Fruit fly (Drosophila melanogaster): Measurements from ENCODE around the gene DIP-gamma.

DIP-gamma gene

DNA sequence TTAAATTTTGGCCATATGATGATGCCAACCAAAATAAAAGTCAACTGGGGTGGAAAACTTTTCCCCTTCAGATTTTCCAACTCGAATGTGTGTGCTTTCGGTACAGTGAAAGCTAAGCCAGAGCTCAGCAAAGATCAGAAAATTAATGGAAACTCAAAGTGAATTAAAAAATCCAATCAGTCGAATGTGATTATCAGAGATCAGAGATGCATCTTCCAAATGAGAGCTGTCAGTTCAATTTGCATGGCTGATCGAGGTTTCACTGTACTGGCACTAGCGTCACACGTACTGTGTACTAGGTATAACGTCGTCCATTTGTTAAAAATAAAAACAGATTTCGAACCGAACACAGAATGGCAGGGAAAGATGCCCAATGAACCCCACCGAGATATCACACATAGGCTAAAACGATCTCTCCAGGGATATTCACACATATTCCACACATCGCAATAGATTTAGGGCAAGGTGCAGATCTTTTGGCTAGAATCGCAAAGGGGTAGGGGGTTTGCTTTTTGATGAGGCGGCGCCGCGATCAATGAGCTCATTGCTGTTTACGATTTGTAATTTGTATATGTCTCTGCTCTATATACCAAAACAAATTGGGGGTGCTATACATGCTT is 65.2 kb downstream of the DIP-gamma start (continued):
- peak; percentile 63 for TF ChIP-seq Myb (GFP tag; optimal IDR thresholded peaks at IDR 0.05)
- peak; percentile 84 to 88 for TF ChIP-seq dpn (GFP tag; optimal IDR thresholded peaks at IDR 0.05)
- TF ChIP-seq dm (GFP tag; optimal IDR thresholded peaks at IDR 0.05), result peak; percentile 11
- peak; percentile 60 for TF ChIP-seq CG4404 (GFP tag; IDR thresholded peaks at IDR 0.05)
- TF ChIP-seq Oaz (GFP tag; IDR thresholded peaks at IDR 0.05), result peak; percentile 70
- peak; percentile 77 for TF ChIP-seq CG2678 (tag; optimal IDR thresholded peaks at IDR 0.05)
- TF ChIP-seq ara (GFP tag; IDR thresholded peaks at IDR 0.05), result peak; percentile 77
- TF ChIP-seq CG11696 (GFP tag; IDR thresholded peaks at IDR 0.05), result 0 out of 2 replicates have a peak, but pooled peaks have one; percentile 30
- TF ChIP-seq CG9215 (GFP tag; IDR thresholded peaks at IDR 0.05), result peak; percentile 81
- TF ChIP-seq nmo (GFP tag; optimal IDR thresholded peaks at IDR 0.05), result peak; percentile 73
- TF ChIP-seq CG1024 (GFP tag; IDR thresholded peaks at IDR 0.05), result peak; percentile 48; the same call in 1 of the 2 replicates
- TF ChIP-seq Hsf (GFP tag; optimal IDR thresholded peaks at IDR 0.05), result peak; percentile 69
- TF ChIP-seq slp2 (GFP tag; optimal IDR thresholded peaks at IDR 0.05), result peak; percentile 48
- peak; percentile 96 for TF ChIP-seq grau (tag; optimal IDR thresholded peaks at IDR 0.05)
- TF ChIP-seq salm (tag; optimal IDR thresholded peaks at IDR 0.05), result peak; percentile 33
- TF ChIP-seq cg (GFP tag; optimal IDR thresholded peaks at IDR 0.05), result no peak
- peak; percentile 83 for TF ChIP-seq tgo (GFP tag; IDR thresholded peaks at IDR 0.05)
- peak; percentile 81 for TF ChIP-seq E2f1 (GFP tag; IDR thresholded peaks at IDR 0.05)
- TF ChIP-seq CG17912 (GFP tag; optimal IDR thresholded peaks at IDR 0.05), result no peak
- no peak for TF ChIP-seq CG17802 (tag; optimal IDR thresholded peaks at IDR 0.05)
- no peak for TF ChIP-seq CG14710 (tag; optimal IDR thresholded peaks at IDR 0.05)
- peak; percentile 53 for TF ChIP-seq org-1 (GFP tag; optimal IDR thresholded peaks at IDR 0.05)
- TF ChIP-seq Lpt (GFP tag; optimal IDR thresholded peaks at IDR 0.05), result no peak
- peak; percentile 69 for TF ChIP-seq Camta (GFP tag; optimal IDR thresholded peaks at IDR 0.05)
- TF ChIP-seq CG4707 (GFP tag; optimal IDR thresholded peaks at IDR 0.05), result peak; percentile 33
- no peak for TF ChIP-seq CG6254 (GFP tag; optimal IDR thresholded peaks at IDR 0.05)
- no peak for TF ChIP-seq pzg (GFP tag; optimal IDR thresholded peaks at IDR 0.05)
- no peak for TF ChIP-seq CG4854 (GFP tag; optimal IDR thresholded peaks at IDR 0.05)
- peak; percentile 58 for TF ChIP-seq NC2β (GFP tag; optimal IDR thresholded peaks at IDR 0.05)
- peak; percentile 82 for TF ChIP-seq HLH54F (GFP tag; optimal IDR thresholded peaks at IDR 0.05)
- TF ChIP-seq bowl (GFP tag; IDR thresholded peaks at IDR 0.05), result peak; percentile 39; the same call in 1 of the 2 replicates
- peak; percentile 67 for TF ChIP-seq Hmr (GFP tag; optimal IDR thresholded peaks at IDR 0.05)
- peak; percentile 94 for TF ChIP-seq slbo (GFP tag; IDR thresholded peaks at IDR 0.05)
- peak; percentile 77 for TF ChIP-seq Awh (GFP tag; IDR thresholded peaks at IDR 0.05)
- no peak for TF ChIP-seq br (optimal IDR thresholded peaks at IDR 0.05)
- TF ChIP-seq ind (GFP tag; optimal IDR thresholded peaks at IDR 0.05), result peak; percentile 85
- TF ChIP-seq Blimp-1 (GFP tag; optimal IDR thresholded peaks at IDR 0.05), result peak; percentile 48
- TF ChIP-seq CG3847 (GFP tag; IDR thresholded peaks at IDR 0.05), result peak; percentile 80
- TF ChIP-seq MBD-R2 (GFP tag; IDR thresholded peaks at IDR 0.05), result peak; percentile 70; the same call in 1 of the 2 replicates
- peak; percentile 40 for TF ChIP-seq CG16815 (GFP tag; optimal IDR thresholded peaks at IDR 0.05)
- peak; percentile 48 for TF ChIP-seq fd96Cb (tag; optimal IDR thresholded peaks at IDR 0.05)
- TF ChIP-seq TFAM (GFP tag; optimal IDR thresholded peaks at IDR 0.05), result no peak
- TF ChIP-seq lilli (GFP tag; optimal IDR thresholded peaks at IDR 0.05), result peak; percentile 87
- TF ChIP-seq Doc2 (GFP tag; IDR thresholded peaks at IDR 0.05), result 0 out of 2 replicates have a peak, but pooled peaks have one; percentile 35
- no peak for TF ChIP-seq prd (optimal IDR thresholded peaks at IDR 0.05)
- peak; percentile 90 for TF ChIP-seq prd (GFP tag; IDR thresholded peaks at IDR 0.05)
- TF ChIP-seq CG11560 (tag; IDR thresholded peaks at IDR 0.05), result peak; percentile 68
- peak; percentile 36 for TF ChIP-seq nau (GFP tag; optimal IDR thresholded peaks at IDR 0.05)
- TF ChIP-seq CG3163 (GFP tag; optimal IDR thresholded peaks at IDR 0.05), result peak; percentile 58
- TF ChIP-seq Max (GFP tag; optimal IDR thresholded peaks at IDR 0.05), result peak; percentile 4
- peak; percentile 78 for TF ChIP-seq ttk (GFP tag; IDR thresholded peaks at IDR 0.05)

Measured in whole organism, embryonic.